Fruit fly (Drosophila melanogaster) whole organism, embryonic: ENCODE results near the gene Syx5.

ENCODE experiments used
- Abd-B ChIP-seq: fragments of 200-800 bp; sonication (Bioruptor generic); optimal IDR thresholded peaks from 2 replicates; lab custom pipeline; 2018; ENCODE audit warnings: missing biosample characterization, mild to moderate bottlenecking, missing genetic modification characterization, moderate library complexity
- Atf-2 ChIP-seq: fragments of 200-800 bp; sonication (Bioruptor generic); optimal IDR thresholded peaks from 2 replicates; lab custom pipeline; 2016; ENCODE audit warnings: missing biosample characterization, missing genetic modification characterization
- CG10462 ChIP-seq: fragments of 200-800 bp; sonication (Bioruptor generic); optimal IDR thresholded peaks from 2 replicates; lab custom pipeline; 2016; ENCODE audit warnings: missing biosample characterization, missing genetic modification characterization
- CG11093 ChIP-seq: fragments of 200-800 bp; sonication (Bioruptor generic); IDR thresholded peaks from 3 replicates; pipeline ENCODE4 v1.3.6; 2022; ENCODE audit warnings: missing biosample characterization, missing genetic modification characterization
- CG11695 ChIP-seq: fragments of 200-800 bp; sonication (Bioruptor generic); IDR thresholded peaks from 3 replicates; pipeline ENCODE4 v1.3.6; 2022; ENCODE audit warnings: missing biosample characterization, missing genetic modification characterization
- CG15269 ChIP-seq: fragments of 200-800 bp; sonication (Bioruptor generic); optimal IDR thresholded peaks from 2 replicates; lab custom pipeline; 2018; ENCODE audit warnings: missing biosample characterization, mild to moderate bottlenecking, missing genetic modification characterization, moderate library complexity
- CG15601 ChIP-seq: fragments of 200-800 bp; sonication (Bioruptor generic); optimal IDR thresholded peaks from 3 replicates; lab custom pipeline; 2019; ENCODE audit warnings: missing biosample characterization, mild to moderate bottlenecking, missing genetic modification characterization, moderate library complexity
- CG16779 ChIP-seq: fragments of 200-800 bp; sonication (Bioruptor generic); IDR thresholded peaks from 2 replicates; pipeline ENCODE4 v1.3.6; 2022; ENCODE audit warnings: missing biosample characterization, missing genetic modification characterization
- CG16863 ChIP-seq: fragments of 200-800 bp; sonication (Bioruptor generic); optimal IDR thresholded peaks from 3 replicates; lab custom pipeline; 2016; ENCODE audit warnings: missing biosample characterization, missing genetic modification characterization
- CG1832 ChIP-seq: fragments of 200-800 bp; sonication (Bioruptor generic); optimal IDR thresholded peaks from 2 replicates; lab custom pipeline; 2017; ENCODE audit warnings: missing biosample characterization, mild to moderate bottlenecking, missing genetic modification characterization, inconsistent platforms
- CG18619 ChIP-seq: fragments of 200-800 bp; sonication (Bioruptor generic); optimal IDR thresholded peaks from 3 replicates; lab custom pipeline; 2017; ENCODE audit warnings: missing biosample characterization, mild to moderate bottlenecking, missing genetic modification characterization
- CG34376 ChIP-seq: fragments of 200-800 bp; sonication (Bioruptor generic); optimal IDR thresholded peaks from 2 replicates; lab custom pipeline; 2018; ENCODE audit warnings: missing biosample characterization, mild to moderate bottlenecking, missing genetic modification characterization
- CG34422 ChIP-seq: fragments of 200-800 bp; sonication (Bioruptor generic); IDR thresholded peaks from 3 replicates; pipeline ENCODE4 v1.3.6; 2022; ENCODE audit warnings: missing biosample characterization, missing genetic modification characterization
- CG3838 ChIP-seq: fragments of 200-800 bp; sonication (Bioruptor generic); optimal IDR thresholded peaks from 3 replicates; lab custom pipeline; 2016; ENCODE audit warnings: missing biosample characterization, missing genetic modification characterization
- CG4820 ChIP-seq: fragments of 200-800 bp; sonication (Bioruptor generic); optimal IDR thresholded peaks from 3 replicates; lab custom pipeline; 2016; ENCODE audit warnings: missing biosample characterization, missing genetic modification characterization
- CG7556 ChIP-seq: fragments of 200-800 bp; sonication (Bioruptor generic); optimal IDR thresholded peaks from 2 replicates; lab custom pipeline; 2017; ENCODE audit warnings: missing biosample characterization, mild to moderate bottlenecking, missing genetic modification characterization
- CG7963 ChIP-seq: fragments of 200-800 bp; sonication (Bioruptor generic); IDR thresholded peaks from 3 replicates; pipeline ENCODE4 v1.3.6; 2022; ENCODE audit warnings: missing biosample characterization, missing genetic modification characterization; ENCODE audit not compliant: partially characterized antibody
- CG7987 ChIP-seq: fragments of 200-800 bp; sonication (Bioruptor generic); optimal IDR thresholded peaks from 2 replicates; lab custom pipeline; 2018; ENCODE audit warnings: missing biosample characterization, mild to moderate bottlenecking, missing genetic modification characterization, moderate library complexity
- CG8281 ChIP-seq: fragments of 200-800 bp; sonication (Bioruptor generic); optimal IDR thresholded peaks from 2 replicates; lab custom pipeline; 2018; ENCODE audit warnings: missing biosample characterization, mild to moderate bottlenecking, missing genetic modification characterization, moderate library complexity
- CG8359 ChIP-seq: fragments of 200-800 bp; sonication (Bioruptor generic); optimal IDR thresholded peaks from 2 replicates; lab custom pipeline; 2017; ENCODE audit warnings: missing biosample characterization, mild to moderate bottlenecking, missing genetic modification characterization, borderline replicate concordance
- CG8388 ChIP-seq: fragments of 200-800 bp; sonication (Bioruptor generic); optimal IDR thresholded peaks from 2 replicates; lab custom pipeline; 2019; ENCODE audit warnings: missing biosample characterization, mild to moderate bottlenecking, missing genetic modification characterization, moderate library complexity
- CG8478 ChIP-seq: fragments of >200 bp; optimal IDR thresholded peaks from 2 replicates; lab custom pipeline; 2018
- CG9215 ChIP-seq: fragments of 200-800 bp; sonication (Bioruptor generic); IDR thresholded peaks from 2 replicates; pipeline ENCODE4 v1.3.6; 2022; ENCODE audit warnings: missing biosample characterization, missing genetic modification characterization
- CG9437 ChIP-seq: fragments of 200-800 bp; sonication (Bioruptor generic); optimal IDR thresholded peaks from 2 replicates; lab custom pipeline; 2018; ENCODE audit warnings: missing biosample characterization, mild to moderate bottlenecking, missing genetic modification characterization
- Drgx ChIP-seq: fragments of 200-800 bp; sonication (Bioruptor generic); IDR thresholded peaks from 2 replicates; pipeline ENCODE4 v1.3.6; 2022; ENCODE audit warnings: missing biosample characterization, missing genetic modification characterization
- ERR ChIP-seq: fragments of 200-800 bp; sonication (Bioruptor generic); optimal IDR thresholded peaks from 2 replicates; lab custom pipeline; 2016; ENCODE audit warnings: missing biosample characterization, missing genetic modification characterization
- Hey ChIP-seq: fragments of 200-800 bp; sonication (Bioruptor generic); optimal IDR thresholded peaks from 3 replicates; lab custom pipeline; 2018; ENCODE audit warnings: missing biosample characterization, mild to moderate bottlenecking, missing genetic modification characterization
- Hr3 ChIP-seq: fragments of 200-800 bp; sonication (Bioruptor generic); optimal IDR thresholded peaks from 3 replicates; lab custom pipeline; 2016; ENCODE audit warnings: missing biosample characterization, missing genetic modification characterization
- Mad ChIP-seq: fragments of 200-800 bp; sonication (Bioruptor generic); optimal IDR thresholded peaks from 2 replicates; lab custom pipeline; 2016; ENCODE audit warnings: missing biosample characterization, missing genetic modification characterization
- Mes4 ChIP-seq: fragments of 200-800 bp; sonication (Bioruptor generic); optimal IDR thresholded peaks from 2 replicates; lab custom pipeline; 2016; ENCODE audit warnings: missing biosample characterization, missing genetic modification characterization
- Optix ChIP-seq: fragments of 200-800 bp; sonication (Bioruptor generic); IDR thresholded peaks from 3 replicates; pipeline ENCODE4 v1.3.6; 2022; ENCODE audit warnings: missing biosample characterization, missing genetic modification characterization
- Usf ChIP-seq: fragments of 200-800 bp; sonication (Bioruptor generic); optimal IDR thresholded peaks from 2 replicates; lab custom pipeline; 2017; ENCODE audit warnings: missing genotype, missing biosample characterization, missing genetic modification characterization
- aop ChIP-seq: fragments of 200-800 bp; sonication (Bioruptor generic); IDR thresholded peaks from 2 replicates; pipeline ENCODE4 v1.3.6; 2022; ENCODE audit warnings: missing biosample characterization, missing genetic modification characterization
- ap ChIP-seq: fragments of 200-800 bp; sonication (Bioruptor generic); IDR thresholded peaks from 2 replicates; pipeline ENCODE4 v1.3.6; 2022; ENCODE audit warnings: missing biosample characterization, missing genetic modification characterization
- ash1 ChIP-seq: fragments of 200-800 bp; sonication (Bioruptor generic); optimal IDR thresholded peaks from 2 replicates; lab custom pipeline; 2018; ENCODE audit warnings: missing biosample characterization, mild to moderate bottlenecking, missing genetic modification characterization
- az2 ChIP-seq: fragments of 200-800 bp; sonication (Bioruptor generic); optimal IDR thresholded peaks from 3 replicates; lab custom pipeline; 2016; ENCODE audit warnings: missing biosample characterization, missing genetic modification characterization
- caup ChIP-seq: fragments of 200-800 bp; sonication (Bioruptor generic); optimal IDR thresholded peaks from 3 replicates; lab custom pipeline; 2017; ENCODE audit warnings: missing biosample characterization, mild to moderate bottlenecking, missing genetic modification characterization, moderate library complexity; ENCODE audit not compliant: severe bottlenecking
- danr ChIP-seq: fragments of 200-800 bp; sonication (Bioruptor generic); IDR thresholded peaks from 2 replicates; pipeline ENCODE4 v1.3.6; 2022; ENCODE audit warnings: missing biosample characterization, missing genetic modification characterization
- eyg ChIP-seq: fragments of 200-800 bp; sonication (Bioruptor generic); optimal IDR thresholded peaks from 3 replicates; lab custom pipeline; 2016; ENCODE audit warnings: missing biosample characterization, missing genetic modification characterization
- grn ChIP-seq: fragments of 200-800 bp; sonication (Bioruptor generic); optimal IDR thresholded peaks from 3 replicates; lab custom pipeline; 2017; ENCODE audit warnings: missing biosample characterization, missing genetic modification characterization
- hb ChIP-seq: fragments of 200-800 bp; sonication (Bioruptor generic); IDR thresholded peaks from 3 replicates; pipeline ENCODE4 v1.3.6; 2022; ENCODE audit warnings: missing biosample characterization, missing genetic modification characterization; ENCODE audit not compliant: partially characterized antibody
- hbn ChIP-seq: fragments of 200-800 bp; sonication (Bioruptor generic); IDR thresholded peaks from 2 replicates; pipeline ENCODE4 v1.3.6; 2022; ENCODE audit warnings: missing biosample characterization, missing genetic modification characterization; ENCODE audit not compliant: partially characterized antibody
- hth ChIP-seq: fragments of >200 bp; optimal IDR thresholded peaks from 2 replicates; lab custom pipeline; 2017; ENCODE audit warnings: inconsistent platforms
- insv ChIP-seq, 2 experiments: fragments of 200-800 bp; sonication (Bioruptor generic); optimal IDR thresholded peaks; 3 replicates each; lab custom pipeline; 2016 to 2018; ENCODE audit warnings: missing biosample characterization in 2 of 2, missing genetic modification characterization in 2 of 2
- nau ChIP-seq: fragments of 200-800 bp; sonication (Bioruptor generic); optimal IDR thresholded peaks from 3 replicates; lab custom pipeline; 2017; ENCODE audit warnings: missing biosample characterization, mild to moderate bottlenecking, missing genetic modification characterization, missing genetic modification reagents
- psq ChIP-seq: fragments of 200-800 bp; sonication (Bioruptor generic); optimal IDR thresholded peaks from 2 replicates; lab custom pipeline; 2017; ENCODE audit warnings: missing biosample characterization, missing genetic modification characterization
- repo ChIP-seq: fragments of 200-800 bp; sonication (Bioruptor generic); optimal IDR thresholded peaks from 2 replicates; lab custom pipeline; 2016; ENCODE audit warnings: missing biosample characterization, missing genetic modification characterization
- sd ChIP-seq: fragments of 200-800 bp; sonication (Bioruptor generic); optimal IDR thresholded peaks from 3 replicates; lab custom pipeline; 2018; ENCODE audit warnings: missing biosample characterization, mild to moderate bottlenecking, missing genetic modification characterization, moderate library complexity
- ssp ChIP-seq: fragments of 200-800 bp; sonication (Bioruptor generic); IDR thresholded peaks from 2 replicates; pipeline ENCODE4 v1.3.6; 2022; ENCODE audit warnings: missing biosample characterization, missing genetic modification characterization
- tll ChIP-seq, 2 experiments: fragments of 200-800 bp in 1 of 2; fragments of >200 bp in 1 of 2; sonication (Bioruptor generic) in 1 of 2; optimal IDR thresholded peaks; 2 replicates each; lab custom pipeline; 2017 to 2019; ENCODE audit warnings: missing biosample characterization in 2 of 2, missing genetic modification characterization in 2 of 2, mild to moderate bottlenecking in 1 of 2, moderate library complexity in 1 of 2
- wor ChIP-seq: fragments of 200-800 bp; sonication (Bioruptor generic); IDR thresholded peaks from 2 replicates; pipeline ENCODE4 v1.3.6; 2022; ENCODE audit warnings: missing biosample characterization, missing genetic modification characterization

Syx5 gene

dm6 chr2L:16350160-16350633 is 43.1 kb downstream of the Syx5 start (continued):
- TF ChIP-seq Abd-B (no peak), CG7556 (GFP tag; lab: Kevin White, UChicago) (peak; percentile 51), psq (GFP tag; lab: Kevin White, UChicago) (no peak), CG7987 (no peak), CG8388 (GFP tag; lab: Kevin White, UChicago) (no peak), CG18619 (GFP tag; lab: Kevin White, UChicago) (no peak), hth (lab: Kevin White, UChicago) (no peak), CG8478 (lab: Kevin White, UChicago) (no peak), sd (tag; lab: Kevin White, UChicago) (no peak), aop (GFP tag; lab: Robert Waterston, UW) (no peak), ERR (GFP tag; lab: Kevin White, UChicago) (no peak), CG4820 (peak; percentile 61), CG8281 (tag; lab: Kevin White, UChicago) (peak; percentile 45), CG1832 (GFP tag; lab: Kevin White, UChicago) (no peak), Drgx (peak; percentile 67; the same call in 1 of the 2 replicates), CG16863 (GFP tag; lab: Kevin White, UChicago) (peak; percentile 41), Optix (GFP tag; lab: Robert Waterston, UW) (peak; percentile 74), CG9437 (peak; percentile 48), danr (GFP tag; lab: Robert Waterston, UW) (no peak), CG34376 (GFP tag; lab: Kevin White, UChicago) (no peak), repo (GFP tag; lab: Kevin White, UChicago) (no peak), Mes4 (GFP tag; lab: Kevin White, UChicago) (no peak), CG15601 (no peak), hbn (GFP tag; lab: Robert Waterston, UW) (peak; percentile 39), nau (no peak), CG8359 (GFP tag; lab: Kevin White, UChicago) (no peak), Usf (GFP tag; lab: Kevin White, UChicago) (peak; percentile 30), grn (GFP tag; lab: Kevin White, UChicago) (no peak), ssp (GFP tag; lab: Robert Waterston, UW) (peak; percentile 65), CG15269 (no peak), Atf-2 (GFP tag; lab: Kevin White, UChicago) (peak; percentile 61), CG7963 (GFP tag; lab: Robert Waterston, UW) (no peak), eyg (GFP tag; lab: Kevin White, UChicago) (peak; percentile 41), CG11695 (peak; percentile 55; the same call in 1 of the 3 replicates), ap (GFP tag; lab: Robert Waterston, UW) (peak; percentile 37; the same call in 1 of the 2 replicates), Mad (peak; percentile 43), tll (GFP tag; optimal IDR thresholded peaks at IDR 0.05; lab: Kevin White, UChicago) (no peak), ash1 (GFP tag; lab: Kevin White, UChicago) (no peak), hb (0 out of 3 replicates have a peak, but pooled peaks have one; percentile 55), az2 (GFP tag; lab: Kevin White, UChicago) (peak; percentile 62), CG34422 (GFP tag; lab: Robert Waterston, UW) (peak; percentile 82), wor (GFP tag; lab: Robert Waterston, UW) (peak; percentile 66; the same call in 1 of the 2 replicates), caup (GFP tag; lab: Kevin White, UChicago) (peak; percentile 68), insv (GFP tag; optimal IDR thresholded peaks at IDR 0.05; lab: Kevin White, UChicago) (peak in 1 of 2 experiments; percentile 4), Hr3 (peak; percentile 73), CG10462 (GFP tag; lab: Kevin White, UChicago) (no peak), CG16779 (GFP tag; lab: Robert Waterston, UW) (peak; percentile 64; the same call in 1 of the 2 replicates), CG9215 (GFP tag; lab: Robert Waterston, UW) (peak; percentile 76), Hey (tag; lab: Kevin White, UChicago) (no peak), CG11093 (peak; percentile 51; the same call in 2 of the 3 replicates), CG3838 (no peak)
